Fruit fly (Drosophila melanogaster) whole organism, embryonic: ENCODE results near the gene CG33654.

ENCODE experiments used
- Atf-2 ChIP-seq: fragments of 200-800 bp; sonication (Bioruptor generic); optimal IDR thresholded peaks from 2 replicates; lab custom pipeline; 2016; ENCODE audit warnings: missing biosample characterization, missing genetic modification characterization
- Atf3 ChIP-seq: fragments of 200-800 bp; sonication (Bioruptor generic); optimal IDR thresholded peaks from 3 replicates; lab custom pipeline; 2016; ENCODE audit warnings: missing biosample characterization, missing genetic modification characterization
- B-H2 ChIP-seq: fragments of 200-800 bp; sonication (Bioruptor generic); optimal IDR thresholded peaks from 2 replicates; lab custom pipeline; 2018; ENCODE audit warnings: missing biosample characterization, mild to moderate bottlenecking, missing genetic modification characterization
- Bgb ChIP-seq: fragments of 200-800 bp; sonication (Bioruptor generic); IDR thresholded peaks from 2 replicates; pipeline ENCODE4 v1.3.6; 2022; ENCODE audit warnings: missing biosample characterization, missing genetic modification characterization; ENCODE audit not compliant: partially characterized antibody
- Bteb2 ChIP-seq: fragments of 200-800 bp; sonication (Bioruptor generic); optimal IDR thresholded peaks from 2 replicates; lab custom pipeline; 2016; ENCODE audit warnings: missing biosample characterization, missing genetic modification characterization
- CG1024 ChIP-seq: fragments of 200-800 bp; sonication (Bioruptor generic); IDR thresholded peaks from 2 replicates; pipeline ENCODE4 v1.3.6; 2022; ENCODE audit warnings: missing biosample characterization, missing genetic modification characterization
- CG11085 ChIP-seq: fragments of 200-800 bp; sonication (Bioruptor generic); IDR thresholded peaks from 2 replicates; pipeline ENCODE4 v1.3.6; 2022; ENCODE audit warnings: missing biosample characterization, missing genetic modification characterization
- CG11093 ChIP-seq: fragments of 200-800 bp; sonication (Bioruptor generic); IDR thresholded peaks from 3 replicates; pipeline ENCODE4 v1.3.6; 2022; ENCODE audit warnings: missing biosample characterization, missing genetic modification characterization
- CG11504 ChIP-seq: fragments of 200-800 bp; sonication (Bioruptor generic); optimal IDR thresholded peaks from 3 replicates; lab custom pipeline; 2019; ENCODE audit warnings: missing biosample characterization, mild to moderate bottlenecking, missing genetic modification characterization, moderate library complexity
- CG12236 ChIP-seq: fragments of 200-800 bp; sonication (Bioruptor generic); optimal IDR thresholded peaks from 2 replicates; lab custom pipeline; 2016; ENCODE audit warnings: missing biosample characterization, missing genetic modification characterization
- CG13296 ChIP-seq: fragments of 200-800 bp; sonication (Bioruptor generic); optimal IDR thresholded peaks from 3 replicates; lab custom pipeline; 2018; ENCODE audit warnings: missing biosample characterization, mild to moderate bottlenecking, missing genetic modification characterization
- CG13424 ChIP-seq: fragments of 200-800 bp; sonication (Bioruptor generic); optimal IDR thresholded peaks from 2 replicates; lab custom pipeline; 2019; ENCODE audit warnings: missing biosample characterization, mild to moderate bottlenecking, missing genetic modification characterization, moderate library complexity
- CG13624 ChIP-seq: fragments of 200-800 bp; sonication (Bioruptor generic); optimal IDR thresholded peaks from 2 replicates; lab custom pipeline; 2016; ENCODE audit warnings: missing biosample characterization, missing genetic modification characterization
- CG14441 ChIP-seq: fragments of 200-800 bp; sonication (Bioruptor generic); IDR thresholded peaks from 2 replicates; pipeline ENCODE4 v1.3.6; 2022; ENCODE audit warnings: missing biosample characterization, missing genetic modification characterization
- CG14667 ChIP-seq: fragments of 200-800 bp; sonication (Bioruptor generic); IDR thresholded peaks from 2 replicates; pipeline ENCODE4 v1.3.6; 2022; ENCODE audit warnings: missing biosample characterization, missing genetic modification characterization
- CG15011 ChIP-seq: fragments of 200-800 bp; sonication (Bioruptor generic); optimal IDR thresholded peaks from 3 replicates; lab custom pipeline; 2018; ENCODE audit warnings: missing biosample characterization, mild to moderate bottlenecking, missing genetic modification characterization
- CG1602 ChIP-seq: fragments of 200-800 bp; sonication (Bioruptor generic); optimal IDR thresholded peaks from 3 replicates; lab custom pipeline; 2016; ENCODE audit warnings: missing biosample characterization, missing genetic modification characterization
- CG17186 ChIP-seq: fragments of 200-800 bp; sonication (Bioruptor generic); optimal IDR thresholded peaks from 3 replicates; lab custom pipeline; 2017; ENCODE audit warnings: missing biosample characterization, missing genetic modification reagents, missing genetic modification characterization
- CG2199 ChIP-seq: fragments of 200-800 bp; sonication (Bioruptor generic); IDR thresholded peaks from 3 replicates; pipeline ENCODE4 v1.3.6; 2022; ENCODE audit warnings: missing biosample characterization, missing genetic modification characterization
- CG2202 ChIP-seq: fragments of 200-800 bp; sonication (Bioruptor generic); optimal IDR thresholded peaks from 2 replicates; lab custom pipeline; 2018; ENCODE audit warnings: missing biosample characterization, mild to moderate bottlenecking, missing genetic modification characterization
- CG2678 ChIP-seq: fragments of 200-800 bp; sonication (Bioruptor generic); optimal IDR thresholded peaks from 3 replicates; lab custom pipeline; 2019; ENCODE audit warnings: missing biosample characterization, mild to moderate bottlenecking, missing genetic modification characterization, moderate library complexity
- CG2712 ChIP-seq: fragments of 200-800 bp; optimal IDR thresholded peaks from 3 replicates; lab custom pipeline; 2019; ENCODE audit warnings: missing biosample characterization, mild to moderate bottlenecking, missing genetic modification characterization, moderate library complexity
- CG2875 ChIP-seq: fragments of 200-800 bp; sonication (Bioruptor generic); optimal IDR thresholded peaks from 2 replicates; lab custom pipeline; 2017; ENCODE audit warnings: missing biosample characterization, mild to moderate bottlenecking, missing genetic modification characterization, missing genetic modification reagents
- CG30403 ChIP-seq: fragments of 200-800 bp; sonication (Bioruptor generic); optimal IDR thresholded peaks from 3 replicates; lab custom pipeline; 2016; ENCODE audit warnings: missing biosample characterization, missing genetic modification characterization
- CG30431 ChIP-seq: fragments of 200-800 bp; sonication (Bioruptor generic); optimal IDR thresholded peaks from 2 replicates; lab custom pipeline; 2017; ENCODE audit warnings: missing biosample characterization, missing genetic modification characterization
- CG32772 ChIP-seq: fragments of 200-800 bp; sonication (Bioruptor generic); IDR thresholded peaks from 2 replicates; pipeline ENCODE4 v1.3.6; 2022; ENCODE audit warnings: missing biosample characterization, missing genetic modification characterization
- CG3726 ChIP-seq: fragments of 200-800 bp; sonication (Bioruptor generic); IDR thresholded peaks from 3 replicates; pipeline ENCODE4, ENCODE4 v1.3.6; 2022; ENCODE audit warnings: missing biosample characterization, missing genetic modification characterization
- CG4328 ChIP-seq: fragments of 200-800 bp; sonication (Bioruptor generic); optimal IDR thresholded peaks from 3 replicates; lab custom pipeline; 2017; ENCODE audit warnings: missing biosample characterization, missing genetic modification reagents, missing genetic modification characterization
- CG7556 ChIP-seq: fragments of 200-800 bp; sonication (Bioruptor generic); optimal IDR thresholded peaks from 2 replicates; lab custom pipeline; 2017; ENCODE audit warnings: missing biosample characterization, mild to moderate bottlenecking, missing genetic modification characterization
- Fer1 ChIP-seq: fragments of 200-800 bp; sonication (Bioruptor generic); optimal IDR thresholded peaks from 2 replicates; lab custom pipeline; 2017; ENCODE audit warnings: missing biosample characterization, mild to moderate bottlenecking, missing genetic modification characterization
- Hr51 ChIP-seq, 2 experiments: fragments of 200-800 bp; sonication (Bioruptor generic); optimal IDR thresholded peaks; 2 replicates in 1 of 2; 3 replicates in 1 of 2; lab custom pipeline; 2016 to 2018; ENCODE audit warnings: missing biosample characterization in 2 of 2, missing genetic modification characterization in 2 of 2, mild to moderate bottlenecking in 1 of 2, moderate library complexity in 1 of 2
- Kr ChIP-seq: fragments of 200-800 bp; sonication (Bioruptor generic); optimal IDR thresholded peaks from 2 replicates; lab custom pipeline; 2017; ENCODE audit warnings: missing biosample characterization, mild to moderate bottlenecking, missing genetic modification characterization
- MTF-1 ChIP-seq: fragments of 200-800 bp; sonication (Bioruptor generic); optimal IDR thresholded peaks from 2 replicates; lab custom pipeline; 2018; ENCODE audit warnings: missing biosample characterization, mild to moderate bottlenecking, missing genetic modification characterization, borderline replicate concordance
- Sin3A ChIP-seq: fragments of >200 bp; optimal IDR thresholded peaks from 2 replicates; lab custom pipeline; 2018
- Taf1 ChIP-seq: fragments of 200-800 bp; sonication (Bioruptor generic); IDR thresholded peaks from 2 replicates; pipeline ENCODE4 v1.3.6; 2022; ENCODE audit warnings: missing biosample characterization, missing genetic modification characterization
- al ChIP-seq: fragments of 200-800 bp; sonication (Bioruptor generic); IDR thresholded peaks from 2 replicates; pipeline ENCODE4 v1.3.6; 2022; ENCODE audit warnings: missing biosample characterization, missing genetic modification characterization
- bab2 ChIP-seq: fragments of 200-800 bp; sonication (Bioruptor generic); optimal IDR thresholded peaks from 2 replicates; lab custom pipeline; 2016; ENCODE audit warnings: missing biosample characterization, missing genetic modification characterization
- eve ChIP-seq, 2 experiments: fragments of >200 bp; optimal IDR thresholded peaks; 2 replicates each; lab custom pipeline; 2017; ENCODE audit warnings: missing biosample characterization in 2 of 2, missing genetic modification characterization in 2 of 2
- ftz-f1 ChIP-seq: fragments of 200-800 bp; sonication (Bioruptor generic); optimal IDR thresholded peaks from 2 replicates; lab custom pipeline; 2016; ENCODE audit warnings: missing biosample characterization, missing genetic modification characterization
- gcm ChIP-seq: fragments of 200-800 bp; sonication (Bioruptor generic); optimal IDR thresholded peaks from 2 replicates; lab custom pipeline; 2019; ENCODE audit warnings: missing biosample characterization, mild to moderate bottlenecking, missing genetic modification characterization, moderate library complexity
- gcm2 ChIP-seq: fragments of 200-800 bp; sonication (Bioruptor generic); optimal IDR thresholded peaks from 2 replicates; lab custom pipeline; 2016; ENCODE audit warnings: missing biosample characterization, missing genetic modification characterization
- hb ChIP-seq: fragments of 200-800 bp; sonication (Bioruptor generic); IDR thresholded peaks from 3 replicates; pipeline ENCODE4 v1.3.6; 2022; ENCODE audit warnings: missing biosample characterization, missing genetic modification characterization; ENCODE audit not compliant: partially characterized antibody
- peb ChIP-seq: fragments of 200-800 bp; sonication (Bioruptor generic); IDR thresholded peaks from 2 replicates; pipeline ENCODE4 v1.3.6; 2022; ENCODE audit warnings: missing biosample characterization, missing genetic modification characterization
- pho ChIP-seq: fragments of 200-800 bp; sonication (Bioruptor generic); optimal IDR thresholded peaks from 2 replicates; lab custom pipeline; 2016; ENCODE audit warnings: missing biosample characterization, missing genetic modification characterization
- phol ChIP-seq: fragments of 200-800 bp; sonication (Bioruptor generic); optimal IDR thresholded peaks from 3 replicates; lab custom pipeline; 2018; ENCODE audit warnings: missing biosample characterization, mild to moderate bottlenecking, missing genetic modification characterization, moderate library complexity
- ranshi ChIP-seq: fragments of 200-800 bp; sonication (Bioruptor generic); IDR thresholded peaks from 2 replicates; pipeline ENCODE4 v1.3.6; 2022; ENCODE audit warnings: missing biosample characterization, missing genetic modification characterization
- run ChIP-seq: fragments of 200-800 bp; sonication (Bioruptor generic); optimal IDR thresholded peaks from 3 replicates; lab custom pipeline; 2018; ENCODE audit warnings: missing biosample characterization, mild to moderate bottlenecking, missing genetic modification characterization
- sc ChIP-seq, 3 experiments: fragments of >200 bp in 2 of 3; fragments of 200-800 bp in 1 of 3; sonication (Bioruptor generic) in 1 of 3; optimal IDR thresholded peaks; 2 replicates in 2 of 3; 3 replicates in 1 of 3; lab custom pipeline; 2017; ENCODE audit warnings: mild to moderate bottlenecking in 1 of 3, missing biosample characterization in 1 of 3, missing genetic modification characterization in 1 of 3, missing genetic modification reagents in 1 of 3
- sens-2 ChIP-seq: fragments of 200-800 bp; sonication (Bioruptor generic); IDR thresholded peaks from 2 replicates; pipeline ENCODE4 v1.3.6; 2022; ENCODE audit warnings: missing biosample characterization, missing genetic modification characterization
- sob ChIP-seq: fragments of 200-800 bp; sonication (Bioruptor generic); IDR thresholded peaks from 2 replicates; pipeline ENCODE4 v1.3.6; 2022; ENCODE audit warnings: missing biosample characterization, missing genetic modification characterization
- trem ChIP-seq: fragments of 200-800 bp; optimal IDR thresholded peaks from 3 replicates; lab custom pipeline; 2019; ENCODE audit warnings: missing biosample characterization, mild to moderate bottlenecking, missing genetic modification characterization, moderate library complexity
- wek ChIP-seq: fragments of 200-800 bp; sonication (Bioruptor generic); optimal IDR thresholded peaks from 3 replicates; lab custom pipeline; 2018; ENCODE audit warnings: missing biosample characterization, mild to moderate bottlenecking, missing genetic modification characterization, moderate library complexity

CG33654 gene

DNA sequence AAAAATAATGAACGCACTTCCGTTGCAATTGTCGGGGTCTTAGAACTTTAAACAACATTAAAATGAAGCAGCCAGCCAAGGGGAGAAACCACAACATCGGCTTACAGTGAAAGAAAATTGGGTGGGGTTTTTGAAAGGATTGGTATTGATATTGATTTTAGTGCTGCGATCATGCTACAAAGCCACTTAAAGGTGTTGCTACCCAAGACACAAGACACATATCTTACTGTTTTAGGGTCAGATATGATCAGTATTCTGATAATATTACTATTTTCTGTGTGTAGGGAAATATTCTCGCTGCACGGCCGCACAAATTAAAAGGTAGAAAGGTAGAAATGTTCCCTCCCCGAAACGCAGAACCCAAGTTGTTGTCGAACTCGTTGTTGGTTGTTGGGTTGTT lies 22.1 kb upstream of the CG33654 start (continued):
- TF ChIP-seq CG15011 (no peak), sc (optimal IDR thresholded peaks at IDR 0.05; lab: Kevin White, UChicago) (no peak), sc (GFP tag; optimal IDR thresholded peaks at IDR 0.05; lab: Kevin White, UChicago) (peak; percentile 26), Sin3A (lab: Kevin White, UChicago) (no peak), trem (tag; lab: Kevin White, UChicago) (peak; percentile 41), ranshi (GFP tag; lab: Robert Waterston, UW) (no peak), CG2202 (tag; lab: Kevin White, UChicago) (peak; percentile 26), sob (no peak), sens-2 (GFP tag; lab: Robert Waterston, UW) (no peak), run (tag; lab: Kevin White, UChicago) (no peak), CG7556 (GFP tag; lab: Kevin White, UChicago) (no peak), Kr (GFP tag; lab: Kevin White, UChicago) (no peak), CG11504 (tag; lab: Kevin White, UChicago) (peak; percentile 29), CG13624 (GFP tag; lab: Kevin White, UChicago) (no peak), CG13424 (tag; lab: Kevin White, UChicago) (peak; percentile 8), CG11093 (GFP tag; lab: Robert Waterston, UW) (no peak), B-H2 (GFP tag; lab: Kevin White, UChicago) (no peak), ftz-f1 (no peak), al (GFP tag; lab: Robert Waterston, UW) (no peak), CG2678 (peak; percentile 23), CG2712 (peak; percentile 81), bab2 (GFP tag; lab: Kevin White, UChicago) (peak; percentile 36), pho (no peak), peb (GFP tag; lab: Robert Waterston, UW) (no peak), MTF-1 (GFP tag; lab: Kevin White, UChicago) (peak; percentile 13), Taf1 (GFP tag; lab: Robert Waterston, UW) (no peak), Bteb2 (GFP tag; lab: Kevin White, UChicago) (no peak), wek (GFP tag; lab: Kevin White, UChicago) (no peak), CG30403 (GFP tag; lab: Kevin White, UChicago) (no peak), CG4328 (GFP tag; lab: Kevin White, UChicago) (no peak), CG12236 (GFP tag; lab: Kevin White, UChicago) (no peak), CG13296 (GFP tag; lab: Kevin White, UChicago) (no peak), gcm (GFP tag; lab: Kevin White, UChicago) (no peak), gcm2 (GFP tag; lab: Kevin White, UChicago) (no peak), CG17186 (GFP tag; lab: Kevin White, UChicago) (no peak), CG30431 (GFP tag; lab: Kevin White, UChicago) (peak; percentile 49), Hr51 (GFP tag; optimal IDR thresholded peaks at IDR 0.05; lab: Kevin White, UChicago) (no peak), Bgb (GFP tag; lab: Robert Waterston, UW) (no peak), CG11085 (GFP tag; lab: Robert Waterston, UW) (no peak), Atf-2 (GFP tag; lab: Kevin White, UChicago) (no peak), Fer1 (GFP tag; lab: Kevin White, UChicago) (no peak), CG2875 (GFP tag; lab: Kevin White, UChicago) (no peak), phol (tag; lab: Kevin White, UChicago) (peak; percentile 62), CG1024 (GFP tag; lab: Robert Waterston, UW) (no peak), Atf3 (GFP tag; lab: Kevin White, UChicago) (no peak), CG2199 (peak; percentile 71; the same call in 2 of the 3 replicates), CG3726 (no peak), hb (no peak), CG14667 (peak; percentile 18; the same call in 1 of the 2 replicates), CG14441 (GFP tag; lab: Robert Waterston, UW) (no peak), CG32772 (GFP tag; lab: Robert Waterston, UW) (no peak), CG1602 (GFP tag; lab: Kevin White, UChicago) (no peak), eve (GFP tag; optimal IDR thresholded peaks at IDR 0.05; lab: Kevin White, UChicago) (peak in 1 of 2 experiments; percentile 41)
